Worm (Caenorhabditis elegans) whole organism, young adult: Measurements from ENCODE around the gene lin-48.

ENCODE experiments used
- attf-3 ChIP-seq: fragments of 200-800 bp; sonication (Bioruptor generic); conservative IDR thresholded peaks from 2 replicates; pipeline ENCODE4 v1.3.6; 2022; ENCODE audit warnings: missing genetic modification reagents, missing genetic modification characterization, missing compliant biosample characterization
- ets-4 ChIP-seq: fragments of 200-800 bp; sonication (Bioruptor generic); optimal IDR thresholded peaks from 2 replicates; lab custom pipeline; 2018; ENCODE audit warnings: mild to moderate bottlenecking, missing genetic modification characterization, missing compliant biosample characterization
- him-1 ChIP-seq: sonication (generic microtip); optimal IDR thresholded peaks from 2 replicates; lab custom pipeline; 2016; ENCODE audit warnings: missing genotype, missing genetic modification reagents, missing genetic modification characterization, missing compliant biosample characterization
- hlh-26 ChIP-seq: fragments of 200-800 bp; sonication (Bioruptor generic); conservative IDR thresholded peaks from 2 replicates; pipeline ENCODE4 v1.3.6; 2022; ENCODE audit warnings: missing genetic modification reagents, missing genetic modification characterization, missing compliant biosample characterization
- unc-62 ChIP-seq: fragments of 150-350 bp; optimal IDR thresholded peaks from 2 replicates; lab custom pipeline; 2014; ENCODE audit warnings: missing biosample characterization, missing genetic modification reagents, missing genetic modification characterization

DNA sequence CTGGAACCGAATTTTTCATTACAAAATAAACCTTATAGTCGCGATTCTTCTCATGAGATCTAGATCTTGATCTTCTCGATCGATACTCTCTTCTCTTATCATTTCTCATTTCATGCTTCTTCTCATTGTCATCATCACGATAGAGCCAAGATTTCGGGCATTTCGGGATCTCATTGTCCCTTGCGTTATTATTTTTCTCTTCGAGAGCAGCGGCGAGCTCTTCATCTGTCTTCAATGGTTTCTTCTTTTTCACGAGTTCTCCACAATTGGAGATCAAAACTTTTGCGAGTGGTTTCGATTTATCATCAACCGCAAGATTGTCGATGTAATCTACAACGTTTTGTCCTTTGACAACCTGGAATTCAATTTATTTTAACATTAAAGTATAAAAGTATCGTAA is 46.9 kb upstream of the lin-48 start:
- TF ChIP-seq unc-62 (GFP tag; lab: Kevin White, UChicago), result no peak
- no peak for TF ChIP-seq him-1 (tag; lab: Kevin White, UChicago)
- no peak for TF ChIP-seq hlh-26
- TF ChIP-seq ets-4, result no peak
- TF ChIP-seq attf-3, result no peak
